Fruit fly (Drosophila melanogaster): ENCODE data around the gene CG32262.
A peak's percentile ranks its signal among the peaks of the same experiment; 100 is the strongest.

Gene CG32262

dm6 chr3L:3826541-3826940, 16.5 kb upstream of the CG32262 start (continued):
- peak; percentile 87 for TF ChIP-seq Meics (GFP tag; optimal IDR thresholded peaks at IDR 0.05)
- peak; percentile 74 for TF ChIP-seq CG9817 (tag; optimal IDR thresholded peaks at IDR 0.05)
- peak; percentile 83 for TF ChIP-seq CG8388 (GFP tag; optimal IDR thresholded peaks at IDR 0.05)
- TF ChIP-seq CG7786 (GFP tag; optimal IDR thresholded peaks at IDR 0.05), result no peak
- TF ChIP-seq Nf-YB (GFP tag; optimal IDR thresholded peaks at IDR 0.05), result peak; percentile 62
- TF ChIP-seq tx (GFP tag; optimal IDR thresholded peaks at IDR 0.05), result no peak
- no peak for TF ChIP-seq ro (GFP tag; IDR thresholded peaks at IDR 0.05)
- no peak for TF ChIP-seq ftz-f1 (GFP tag; optimal IDR thresholded peaks at IDR 0.05)
- no peak for TF ChIP-seq en (GFP tag; optimal IDR thresholded peaks at IDR 0.05)
- TF ChIP-seq Fer3 (tag; optimal IDR thresholded peaks at IDR 0.05), result peak; percentile 89
- TF ChIP-seq hkb (optimal IDR thresholded peaks at IDR 0.05), result no peak
- peak; percentile 89 for TF ChIP-seq hkb (GFP tag; IDR thresholded peaks at IDR 0.05)
- TF ChIP-seq CG9437 (GFP tag; optimal IDR thresholded peaks at IDR 0.05), result peak; percentile 61
- TF ChIP-seq mld (GFP tag; IDR thresholded peaks at IDR 0.05; ENCODE audit: partially characterized antibody), result no peak
- no peak for TF ChIP-seq oc (tag; optimal IDR thresholded peaks at IDR 0.05)
- TF ChIP-seq sqz (GFP tag; optimal IDR thresholded peaks at IDR 0.05), result peak; percentile 70
- TF ChIP-seq ems (GFP tag; optimal IDR thresholded peaks at IDR 0.05), result no peak
- peak; percentile 39 for TF ChIP-seq CG17568 (GFP tag; optimal IDR thresholded peaks at IDR 0.05)
- peak; percentile 53 for TF ChIP-seq CG2202 (tag; optimal IDR thresholded peaks at IDR 0.05)
- no peak for TF ChIP-seq ab (GFP tag; optimal IDR thresholded peaks at IDR 0.05)
- no peak for TF ChIP-seq CG3838 (GFP tag; optimal IDR thresholded peaks at IDR 0.05)
- TF ChIP-seq dmrt11E (tag; optimal IDR thresholded peaks at IDR 0.05), result peak; percentile 52
- TF ChIP-seq CG6254 (GFP tag; optimal IDR thresholded peaks at IDR 0.05), result peak; percentile 37
- no peak for TF ChIP-seq Dref (GFP tag; IDR thresholded peaks at IDR 0.05)
- peak; percentile 71 for TF ChIP-seq az2 (GFP tag; optimal IDR thresholded peaks at IDR 0.05)
- peak; percentile 56 for TF ChIP-seq CG4707 (GFP tag; optimal IDR thresholded peaks at IDR 0.05)
- TF ChIP-seq CG6689 (GFP tag; IDR thresholded peaks at IDR 0.05), result peak; percentile 81
- TF ChIP-seq gsb-n (tag; optimal IDR thresholded peaks at IDR 0.05), result peak; percentile 78
- peak; percentile 6 for TF ChIP-seq MESR4 (GFP tag; optimal IDR thresholded peaks at IDR 0.05)
- TF ChIP-seq btn (GFP tag; optimal IDR thresholded peaks at IDR 0.05), result no peak
- TF ChIP-seq Sox102F (GFP tag; optimal IDR thresholded peaks at IDR 0.05), result peak; percentile 88
- no peak for TF ChIP-seq kni (GFP tag; optimal IDR thresholded peaks at IDR 0.05)
- TF ChIP-seq CG8944 (GFP tag; optimal IDR thresholded peaks at IDR 0.05), result no peak
- TF ChIP-seq repo (GFP tag; optimal IDR thresholded peaks at IDR 0.05), result no peak
- TF ChIP-seq CG18599 (GFP tag; optimal IDR thresholded peaks at IDR 0.05), result peak; percentile 96
- TF ChIP-seq CG15514 (GFP tag; optimal IDR thresholded peaks at IDR 0.05), result peak; percentile 78
- TF ChIP-seq CG32767 (GFP tag; IDR thresholded peaks at IDR 0.05), result peak; percentile 80
- no peak for TF ChIP-seq dati (GFP tag; IDR thresholded peaks at IDR 0.05)
- no peak for TF ChIP-seq Sry-δ (GFP tag; optimal IDR thresholded peaks at IDR 0.05)
- TF ChIP-seq usp (GFP tag; optimal IDR thresholded peaks at IDR 0.05), result no peak
- peak; percentile 75 for TF ChIP-seq CG4424 (GFP tag; optimal IDR thresholded peaks at IDR 0.05)
- peak; percentile 11; the same call in 1 of the 4 replicates for TF ChIP-seq Gug (GFP tag; IDR thresholded peaks at IDR 0.05)
- no peak for TF ChIP-seq Hey (tag; optimal IDR thresholded peaks at IDR 0.05)
- TF ChIP-seq sens (GFP tag), result peak; percentile 90
- peak; percentile 83 for TF ChIP-seq CG17359 (tag; optimal IDR thresholded peaks at IDR 0.05)
- peak; percentile 82 for TF ChIP-seq HHEX (GFP tag; optimal IDR thresholded peaks at IDR 0.05)
- no peak for TF ChIP-seq Trl (optimal IDR thresholded peaks at IDR 0.05)
- TF ChIP-seq Trl (GFP tag; optimal IDR thresholded peaks at IDR 0.05), result no peak
- no peak for TF ChIP-seq Camta (GFP tag; optimal IDR thresholded peaks at IDR 0.05)
- no peak for TF ChIP-seq crc (GFP tag; optimal IDR thresholded peaks at IDR 0.05)
- peak; percentile 77 for TF ChIP-seq CG15601 (tag; optimal IDR thresholded peaks at IDR 0.05)
- TF ChIP-seq CG14965 (GFP tag; optimal IDR thresholded peaks at IDR 0.05; ENCODE audit: borderline replicate concordance), result no peak
